Fruit fly (Drosophila melanogaster) whole organism, embryonic: ENCODE results near the gene CG1024.

Experiments used
- Asciz ChIP-seq: fragments of 200-800 bp; sonication (Bioruptor generic); optimal IDR thresholded peaks from 2 replicates; lab custom pipeline; 2017; ENCODE audit warnings: missing biosample characterization, mild to moderate bottlenecking, missing genetic modification characterization, missing genetic modification reagents
- CG10462 ChIP-seq: fragments of 200-800 bp; sonication (Bioruptor generic); optimal IDR thresholded peaks from 2 replicates; lab custom pipeline; 2016; ENCODE audit warnings: missing biosample characterization, missing genetic modification characterization
- CG11560 ChIP-seq: fragments of 200-800 bp; sonication (Bioruptor generic); IDR thresholded peaks from 3 replicates; pipeline ENCODE4 v1.3.6; 2022; ENCODE audit warnings: missing biosample characterization, missing genetic modification characterization
- CG12391 ChIP-seq: fragments of 200-800 bp; sonication (Bioruptor generic); optimal IDR thresholded peaks from 3 replicates; lab custom pipeline; 2018; ENCODE audit warnings: missing biosample characterization, mild to moderate bottlenecking, missing genetic modification characterization, moderate library complexity
- CG13775 ChIP-seq: fragments of 200-800 bp; sonication (Bioruptor generic); optimal IDR thresholded peaks from 3 replicates; lab custom pipeline; 2017; ENCODE audit warnings: missing biosample characterization, mild to moderate bottlenecking, missing genetic modification characterization
- CG14860 ChIP-seq: fragments of 200-800 bp; sonication (Bioruptor generic); IDR thresholded peaks from 3 replicates; pipeline ENCODE4 v1.3.6; 2022; ENCODE audit warnings: missing biosample characterization, missing genetic modification characterization; ENCODE audit not compliant: partially characterized antibody
- CG15269 ChIP-seq: fragments of 200-800 bp; sonication (Bioruptor generic); optimal IDR thresholded peaks from 2 replicates; lab custom pipeline; 2018; ENCODE audit warnings: missing biosample characterization, mild to moderate bottlenecking, missing genetic modification characterization, moderate library complexity
- CG15479 ChIP-seq: fragments of 200-800 bp; sonication (Bioruptor generic); optimal IDR thresholded peaks from 3 replicates; lab custom pipeline; 2019; ENCODE audit warnings: missing biosample characterization, mild to moderate bottlenecking, missing genetic modification characterization, moderate library complexity
- CG15514 ChIP-seq: fragments of 200-800 bp; sonication (Bioruptor generic); optimal IDR thresholded peaks from 3 replicates; lab custom pipeline; 2017; ENCODE audit warnings: missing biosample characterization, missing genetic modification characterization, mild to moderate bottlenecking, moderate library complexity, missing genetic modification reagents
- CG1603 ChIP-seq: fragments of 200-800 bp; sonication (Bioruptor generic); optimal IDR thresholded peaks from 2 replicates; lab custom pipeline; 2019; ENCODE audit warnings: missing biosample characterization, mild to moderate bottlenecking, missing genetic modification characterization, moderate library complexity
- CG17802 ChIP-seq: fragments of 200-800 bp; sonication (Bioruptor generic); optimal IDR thresholded peaks from 2 replicates; lab custom pipeline; 2018; ENCODE audit warnings: missing biosample characterization, mild to moderate bottlenecking, missing genetic modification characterization, moderate library complexity
- CG18476 ChIP-seq: fragments of 200-800 bp; sonication (Bioruptor generic); optimal IDR thresholded peaks from 2 replicates; lab custom pipeline; 2016; ENCODE audit warnings: missing biosample characterization, mild to moderate bottlenecking, missing genetic modification characterization
- CG2116 ChIP-seq: fragments of 200-800 bp; sonication (Bioruptor generic); optimal IDR thresholded peaks from 3 replicates; lab custom pipeline; 2018; ENCODE audit warnings: missing biosample characterization, mild to moderate bottlenecking, missing genetic modification characterization
- CG2712 ChIP-seq: fragments of 200-800 bp; optimal IDR thresholded peaks from 3 replicates; lab custom pipeline; 2019; ENCODE audit warnings: missing biosample characterization, mild to moderate bottlenecking, missing genetic modification characterization, moderate library complexity
- CG2875 ChIP-seq: fragments of 200-800 bp; sonication (Bioruptor generic); optimal IDR thresholded peaks from 2 replicates; lab custom pipeline; 2017; ENCODE audit warnings: missing biosample characterization, mild to moderate bottlenecking, missing genetic modification characterization, missing genetic modification reagents
- CG2889 ChIP-seq: fragments of 200-800 bp; sonication (Bioruptor generic); IDR thresholded peaks from 3 replicates; pipeline ENCODE4 v1.3.6; 2022; ENCODE audit warnings: missing biosample characterization, missing genetic modification characterization
- CG5245 ChIP-seq: fragments of 200-800 bp; sonication (Bioruptor generic); optimal IDR thresholded peaks from 3 replicates; lab custom pipeline; 2016; ENCODE audit warnings: missing biosample characterization, missing genetic modification characterization
- CG6765 ChIP-seq: fragments of 200-800 bp; sonication (Bioruptor generic); optimal IDR thresholded peaks from 3 replicates; lab custom pipeline; 2017; ENCODE audit warnings: missing biosample characterization, mild to moderate bottlenecking, missing genetic modification characterization
- CG9876 ChIP-seq: fragments of 200-800 bp; sonication (Bioruptor generic); optimal IDR thresholded peaks from 2 replicates; lab custom pipeline; 2016; ENCODE audit warnings: missing biosample characterization, missing genetic modification characterization
- Fer3 ChIP-seq: fragments of 200-800 bp; sonication (Bioruptor generic); optimal IDR thresholded peaks from 2 replicates; lab custom pipeline; 2018; ENCODE audit warnings: missing biosample characterization, mild to moderate bottlenecking, missing genetic modification characterization, moderate library complexity
- HmgD ChIP-seq: fragments of 200-800 bp; sonication (Bioruptor generic); optimal IDR thresholded peaks from 3 replicates; lab custom pipeline; 2016; ENCODE audit warnings: missing biosample characterization, missing genetic modification characterization
- Hr39 ChIP-seq: fragments of >200 bp; optimal IDR thresholded peaks from 2 replicates; lab custom pipeline; 2017
- Hsf ChIP-seq: fragments of 200-800 bp; sonication (Bioruptor generic); optimal IDR thresholded peaks from 3 replicates; lab custom pipeline; 2016; ENCODE audit warnings: missing biosample characterization, missing genetic modification characterization
- MTF-1 ChIP-seq: fragments of 200-800 bp; sonication (Bioruptor generic); optimal IDR thresholded peaks from 2 replicates; lab custom pipeline; 2018; ENCODE audit warnings: missing biosample characterization, mild to moderate bottlenecking, missing genetic modification characterization, borderline replicate concordance
- Max ChIP-seq: fragments of 200-800 bp; sonication (Bioruptor generic); optimal IDR thresholded peaks from 2 replicates; lab custom pipeline; 2016; ENCODE audit warnings: missing biosample characterization, mild to moderate bottlenecking, missing genetic modification characterization
- Oli ChIP-seq: fragments of 200-800 bp; sonication (Bioruptor generic); optimal IDR thresholded peaks from 2 replicates; lab custom pipeline; 2018; ENCODE audit warnings: missing biosample characterization, mild to moderate bottlenecking, missing genetic modification characterization, moderate library complexity
- Pdp1 ChIP-seq, 2 experiments: fragments of 200-800 bp; sonication (Bioruptor generic); optimal IDR thresholded peaks; 3 replicates each; lab custom pipeline; 2016; ENCODE audit warnings: missing biosample characterization in 2 of 2, missing genetic modification characterization in 2 of 2, mild to moderate bottlenecking in 1 of 2, moderate library complexity in 1 of 2
- Trl ChIP-seq, 3 experiments: fragments of >200 bp in 2 of 3; fragments of 200-800 bp in 1 of 3; sonication (Bioruptor generic) in 1 of 3; optimal IDR thresholded peaks; 2 replicates in 1 of 3; 3 replicates in 2 of 3; lab custom pipeline; 2016 to 2017; ENCODE audit warnings: missing biosample characterization in 1 of 3, missing genetic modification characterization in 1 of 3
- bcd ChIP-seq: fragments of 200-800 bp; sonication (Bioruptor generic); optimal IDR thresholded peaks from 2 replicates; lab custom pipeline; 2017; ENCODE audit warnings: missing biosample characterization, mild to moderate bottlenecking, missing genetic modification characterization
- cg ChIP-seq: fragments of 200-800 bp; sonication (Bioruptor generic); optimal IDR thresholded peaks from 3 replicates; lab custom pipeline; 2019; ENCODE audit warnings: missing biosample characterization, mild to moderate bottlenecking, missing genetic modification characterization, moderate library complexity
- emc ChIP-seq: fragments of 200-800 bp; sonication (Bioruptor generic); optimal IDR thresholded peaks from 2 replicates; lab custom pipeline; 2016; ENCODE audit warnings: missing biosample characterization, missing genetic modification characterization
- ems ChIP-seq: fragments of 200-800 bp; sonication (Bioruptor generic); optimal IDR thresholded peaks from 3 replicates; lab custom pipeline; 2016; ENCODE audit warnings: missing biosample characterization, missing genetic modification characterization
- exex ChIP-seq: fragments of 200-800 bp; sonication (Bioruptor generic); optimal IDR thresholded peaks from 4 replicates; lab custom pipeline; 2018; ENCODE audit warnings: missing biosample characterization, mild to moderate bottlenecking, missing genetic modification characterization, moderate library complexity
- fru ChIP-seq: fragments of >200 bp; optimal IDR thresholded peaks from 2 replicates; lab custom pipeline; 2017
- gcm2 ChIP-seq: fragments of 200-800 bp; sonication (Bioruptor generic); optimal IDR thresholded peaks from 2 replicates; lab custom pipeline; 2016; ENCODE audit warnings: missing biosample characterization, missing genetic modification characterization
- gem ChIP-seq: fragments of 200-800 bp; sonication (Bioruptor generic); optimal IDR thresholded peaks from 2 replicates; lab custom pipeline; 2019; ENCODE audit warnings: missing biosample characterization, mild to moderate bottlenecking, missing genetic modification characterization, moderate library complexity
- gt ChIP-seq: fragments of 200-800 bp; sonication (Bioruptor generic); IDR thresholded peaks from 2 replicates; pipeline ENCODE4 v1.3.6; 2022; ENCODE audit warnings: missing biosample characterization, missing genetic modification characterization
- hbn ChIP-seq: fragments of 200-800 bp; sonication (Bioruptor generic); IDR thresholded peaks from 2 replicates; pipeline ENCODE4 v1.3.6; 2022; ENCODE audit warnings: missing biosample characterization, missing genetic modification characterization; ENCODE audit not compliant: partially characterized antibody
- lab ChIP-seq: fragments of 200-800 bp; sonication (Bioruptor generic); optimal IDR thresholded peaks from 3 replicates; lab custom pipeline; 2017; ENCODE audit warnings: missing biosample characterization, missing genetic modification characterization, mild to moderate bottlenecking, moderate library complexity, missing genetic modification reagents
- mirr ChIP-seq: fragments of 200-800 bp; sonication (Bioruptor generic); optimal IDR thresholded peaks from 3 replicates; lab custom pipeline; 2018; ENCODE audit warnings: missing biosample characterization, mild to moderate bottlenecking, missing genetic modification characterization
- org-1 ChIP-seq: fragments of 200-800 bp; sonication (Bioruptor generic); optimal IDR thresholded peaks from 2 replicates; lab custom pipeline; 2017; ENCODE audit warnings: missing biosample characterization, missing genetic modification characterization
- psq ChIP-seq: fragments of 200-800 bp; sonication (Bioruptor generic); optimal IDR thresholded peaks from 2 replicates; lab custom pipeline; 2017; ENCODE audit warnings: missing biosample characterization, missing genetic modification characterization
- ro ChIP-seq: fragments of 200-800 bp; sonication (Bioruptor generic); IDR thresholded peaks from 2 replicates; pipeline ENCODE4 v1.3.6; 2022; ENCODE audit warnings: missing biosample characterization, missing genetic modification characterization
- slp2 ChIP-seq: fragments of 200-800 bp; sonication (Bioruptor generic); optimal IDR thresholded peaks from 2 replicates; lab custom pipeline; 2016; ENCODE audit warnings: missing biosample characterization, missing genetic modification characterization
- ssp ChIP-seq: fragments of 200-800 bp; sonication (Bioruptor generic); IDR thresholded peaks from 2 replicates; pipeline ENCODE4 v1.3.6; 2022; ENCODE audit warnings: missing biosample characterization, missing genetic modification characterization
- ttk ChIP-seq: fragments of 200-800 bp; sonication (Bioruptor generic); IDR thresholded peaks from 2 replicates; pipeline ENCODE4 v2.1.2; 2022; ENCODE audit warnings: missing biosample characterization, missing genetic modification characterization
- yki ChIP-seq: fragments of >200 bp; optimal IDR thresholded peaks from 3 replicates; lab custom pipeline; 2018
- zf30C ChIP-seq: fragments of 200-800 bp; sonication (Bioruptor generic); optimal IDR thresholded peaks from 3 replicates; lab custom pipeline; 2018; ENCODE audit warnings: missing biosample characterization, mild to moderate bottlenecking, missing genetic modification characterization

The CG1024 gene

dm6 chr3R:6405674-6406565 lies 25.8 kb upstream of the CG1024 start, which contains the start of gene Dmtn (continued):
- TF ChIP-seq lab, result peak; percentile 52
- TF ChIP-seq CG9876 (GFP tag; lab: Kevin White, UChicago), result no peak

dm6 chr3R:6405239-6405638 lies 25.1 kb upstream of the CG1024 start:
- TF ChIP-seq bcd (GFP tag; lab: Kevin White, UChicago) (no peak), CG14860 (GFP tag; lab: Robert Waterston, UW) (no peak), Trl (optimal IDR thresholded peaks at IDR 0.05; lab: Kevin White, UChicago) (peak; percentile 80 to 83), Trl (GFP tag; optimal IDR thresholded peaks at IDR 0.05; lab: Kevin White, UChicago) (peak; percentile 6), Max (GFP tag; lab: Kevin White, UChicago) (no peak), cg (GFP tag; lab: Kevin White, UChicago) (peak; percentile 78), CG13775 (GFP tag; lab: Kevin White, UChicago) (no peak), exex (tag; lab: Kevin White, UChicago) (no peak), Oli (tag; lab: Kevin White, UChicago) (no peak), CG15269 (tag; lab: Kevin White, UChicago) (no peak), fru (no peak), psq (GFP tag; lab: Kevin White, UChicago) (no peak), zf30C (GFP tag; lab: Kevin White, UChicago) (peak; percentile 76), hbn (GFP tag; lab: Robert Waterston, UW) (no peak), CG18476 (GFP tag; lab: Kevin White, UChicago) (no peak), ro (no peak), gcm2 (GFP tag; lab: Kevin White, UChicago) (no peak), emc (GFP tag; lab: Kevin White, UChicago) (no peak), CG2712 (tag; lab: Kevin White, UChicago) (no peak), gem (tag; lab: Kevin White, UChicago) (no peak), CG2889 (GFP tag; lab: Robert Waterston, UW) (no peak), CG1603 (tag; lab: Kevin White, UChicago) (no peak), Fer3 (no peak), Asciz (GFP tag; lab: Kevin White, UChicago) (no peak), ssp (GFP tag; lab: Robert Waterston, UW) (no peak), CG11560 (tag; lab: Robert Waterston, UW) (no peak), ttk (no peak), Hsf (GFP tag; lab: Kevin White, UChicago) (no peak), slp2 (no peak), CG15479 (peak; percentile 14), CG15514 (GFP tag; lab: Kevin White, UChicago) (no peak), CG12391 (tag; lab: Kevin White, UChicago) (no peak), HmgD (no peak), yki (peak; percentile 47), ems (GFP tag; lab: Kevin White, UChicago) (no peak)

dm6 chr3R:6404174-6404573 lies 24.0 kb upstream of the CG1024 start:
- TF ChIP-seq CG17802 (tag; lab: Kevin White, UChicago), result peak; percentile 22
- no peak for TF ChIP-seq gt (GFP tag; lab: Robert Waterston, UW)
- TF ChIP-seq CG10462 (GFP tag; lab: Kevin White, UChicago), result peak; percentile 44
- peak; percentile 72 for TF ChIP-seq org-1 (GFP tag; lab: Kevin White, UChicago)
- TF ChIP-seq Pdp1 (GFP tag; optimal IDR thresholded peaks at IDR 0.05; lab: Kevin White, UChicago), result peak; percentile 77
- peak; percentile 31 for TF ChIP-seq CG2116 (GFP tag; lab: Kevin White, UChicago)
- peak; percentile 56 for TF ChIP-seq MTF-1
- TF ChIP-seq Hr39 (lab: Kevin White, UChicago), result no peak
- peak; percentile 68 for TF ChIP-seq CG5245 (GFP tag; lab: Kevin White, UChicago)
- TF ChIP-seq lab, result peak; percentile 88
- peak; percentile 65 for TF ChIP-seq CG2875
- no peak for TF ChIP-seq mirr
- TF ChIP-seq CG6765, result peak; percentile 63
